Fruit fly (Drosophila melanogaster) whole organism, wandering third instar larva: ENCODE data around the gene CG17996.
A peak's percentile ranks its signal among the peaks of the same experiment; 100 is the strongest.

Experiments used
- Abd-B ChIP-seq: fragments of >200 bp; optimal IDR thresholded peaks from 2 replicates; lab custom pipeline; 2017; ENCODE audit warnings: missing biosample characterization, missing genetic modification characterization
- CG32264 ChIP-seq: fragments of 200-800 bp; sonication (Bioruptor generic); optimal IDR thresholded peaks from 2 replicates; lab custom pipeline; 2016; ENCODE audit warnings: missing biosample characterization, missing genetic modification characterization
- CG9705 ChIP-seq: fragments of 200-800 bp; sonication (Bioruptor generic); optimal IDR thresholded peaks from 2 replicates; lab custom pipeline; 2018; ENCODE audit warnings: missing biosample characterization, mild to moderate bottlenecking, missing genetic modification characterization
- CrebA ChIP-seq: fragments of 200-800 bp; sonication (Bioruptor generic); optimal IDR thresholded peaks from 2 replicates; lab custom pipeline; 2016; ENCODE audit warnings: missing biosample characterization, mild to moderate bottlenecking, missing genetic modification characterization, borderline replicate concordance
- Dfd ChIP-seq: fragments of >200 bp; optimal IDR thresholded peaks from 2 replicates; lab custom pipeline; 2017; ENCODE audit warnings: missing biosample characterization, missing genetic modification characterization
- Dif ChIP-seq: fragments of 200-275, 200-300 bp; sonication (Bioruptor generic); optimal IDR thresholded peaks from 2 replicates; lab custom pipeline; 2018; ENCODE audit warnings: missing biosample characterization, missing genetic modification characterization; ENCODE audit not compliant: partially characterized antibody
- GATAd ChIP-seq: sonication (Bioruptor generic); optimal IDR thresholded peaks from 2 replicates; lab custom pipeline; 2016; ENCODE audit warnings: missing biosample characterization, missing genetic modification characterization
- HLH106 ChIP-seq: fragments of 200-800 bp; optimal IDR thresholded peaks from 3 replicates; lab custom pipeline; 2019; ENCODE audit warnings: missing biosample characterization, mild to moderate bottlenecking, missing genetic modification characterization, moderate library complexity
- Hnf4 ChIP-seq: fragments of 200-800 bp; sonication (Bioruptor generic); optimal IDR thresholded peaks from 2 replicates; lab custom pipeline; 2016; ENCODE audit warnings: missing biosample characterization, mild to moderate bottlenecking, missing genetic modification characterization
- Hr78 ChIP-seq: fragments of >200 bp; optimal IDR thresholded peaks from 2 replicates; lab custom pipeline; 2017; ENCODE audit warnings: missing biosample characterization, missing genetic modification characterization
- Hr83 ChIP-seq: fragments of 200-300 bp; sonication (Bioruptor generic); optimal IDR thresholded peaks from 2 replicates; lab custom pipeline; 2016; ENCODE audit warnings: missing biosample characterization, mild to moderate bottlenecking, missing genetic modification characterization, moderate library complexity; ENCODE audit not compliant: poor library complexity, severe bottlenecking
- Jra ChIP-seq: sonication (Bioruptor generic); optimal IDR thresholded peaks from 2 replicates; lab custom pipeline; 2016; ENCODE audit warnings: missing biosample characterization, missing genetic modification characterization
- Myc ChIP-seq: fragments of >200 bp; optimal IDR thresholded peaks from 2 replicates; lab custom pipeline; 2017
- N ChIP-seq: fragments of >200 bp; optimal IDR thresholded peaks from 2 replicates; lab custom pipeline; 2018; ENCODE audit warnings: missing biosample characterization, missing external identifiers, missing genetic modification characterization
- OdsH ChIP-seq: fragments of 200-800 bp; sonication (Bioruptor generic); optimal IDR thresholded peaks from 2 replicates; lab custom pipeline; 2016; ENCODE audit warnings: missing biosample characterization, mild to moderate bottlenecking, missing genetic modification characterization
- Rel ChIP-seq, 2 experiments: fragments of 200-800 bp; sonication (Bioruptor generic) in 1 of 2; optimal IDR thresholded peaks; 2 replicates in 1 of 2; 3 replicates in 1 of 2; lab custom pipeline; 2016 to 2019; ENCODE audit warnings: mild to moderate bottlenecking in 2 of 2, missing biosample characterization in 2 of 2, missing genetic modification characterization in 2 of 2, moderate library complexity in 1 of 2
- Sp1 ChIP-seq: fragments of 200-800 bp; sonication (Bioruptor generic); optimal IDR thresholded peaks from 3 replicates; lab custom pipeline; 2019; ENCODE audit warnings: missing biosample characterization, mild to moderate bottlenecking, missing genetic modification characterization, moderate library complexity
- Vsx2 ChIP-seq: fragments of 200-300, 225-300 bp; sonication (Bioruptor generic); optimal IDR thresholded peaks from 2 replicates; lab custom pipeline; 2018; ENCODE audit warnings: missing biosample characterization, missing genetic modification characterization; ENCODE audit not compliant: partially characterized antibody
- br ChIP-seq: fragments of 200-800 bp; sonication (Bioruptor generic); optimal IDR thresholded peaks from 2 replicates; lab custom pipeline; 2016; ENCODE audit warnings: missing biosample characterization, missing genetic modification characterization
- brk ChIP-seq: fragments of 200-800 bp; sonication (Bioruptor generic); optimal IDR thresholded peaks from 2 replicates; lab custom pipeline; 2016; ENCODE audit warnings: missing biosample characterization, mild to moderate bottlenecking, missing genetic modification characterization
- dmrt93B ChIP-seq: fragments of 200-800 bp; sonication (Bioruptor generic); optimal IDR thresholded peaks from 2 replicates; lab custom pipeline; 2018; ENCODE audit warnings: missing biosample characterization, mild to moderate bottlenecking, missing genetic modification characterization
- dsf ChIP-seq: sonication (Bioruptor generic); optimal IDR thresholded peaks from 2 replicates; lab custom pipeline; 2016; ENCODE audit warnings: missing biosample characterization, missing genetic modification characterization, borderline replicate concordance
- ey ChIP-seq: fragments of 200-800 bp; sonication (Bioruptor generic); optimal IDR thresholded peaks from 2 replicates; lab custom pipeline; 2016; ENCODE audit warnings: missing biosample characterization, missing genetic modification characterization
- foxo ChIP-seq, 2 experiments: fragments of 200-800 bp; sonication (Bioruptor generic); optimal IDR thresholded peaks; 2 replicates in 1 of 2; 3 replicates in 1 of 2; lab custom pipeline; 2016 to 2017; ENCODE audit warnings: missing biosample characterization in 2 of 2, missing genetic modification characterization in 2 of 2
- fru ChIP-seq: fragments of 200-800 bp; sonication (Bioruptor generic); optimal IDR thresholded peaks from 3 replicates; lab custom pipeline; 2016; ENCODE audit warnings: missing biosample characterization, mild to moderate bottlenecking, missing genetic modification characterization
- h ChIP-seq: fragments of 200-800 bp; sonication (Bioruptor generic); optimal IDR thresholded peaks from 3 replicates; lab custom pipeline; 2016; ENCODE audit warnings: missing biosample characterization, mild to moderate bottlenecking, missing genetic modification characterization
- jim ChIP-seq: fragments of 175-275, 200-325 bp; sonication (Bioruptor generic); optimal IDR thresholded peaks from 2 replicates; lab custom pipeline; 2016; ENCODE audit warnings: missing biosample characterization, mild to moderate bottlenecking, missing genetic modification characterization
- lola ChIP-seq: fragments of >200 bp; optimal IDR thresholded peaks from 2 replicates; lab custom pipeline; 2017; ENCODE audit warnings: missing biosample characterization, missing genetic modification characterization
- pan ChIP-seq: fragments of >200 bp; optimal IDR thresholded peaks from 2 replicates; lab custom pipeline; 2017
- psq ChIP-seq: fragments of 200-800 bp; sonication (Bioruptor generic); optimal IDR thresholded peaks from 3 replicates; lab custom pipeline; 2017; ENCODE audit warnings: missing biosample characterization, mild to moderate bottlenecking, missing genetic modification characterization, moderate library complexity
- rgr ChIP-seq: fragments of 200-800 bp; sonication (Bioruptor generic); optimal IDR thresholded peaks from 3 replicates; lab custom pipeline; 2016; ENCODE audit warnings: missing biosample characterization, mild to moderate bottlenecking, missing genetic modification characterization
- sv ChIP-seq: fragments of 200-800 bp; sonication (Bioruptor generic); optimal IDR thresholded peaks from 3 replicates; lab custom pipeline; 2016; ENCODE audit warnings: missing biosample characterization, missing genetic modification characterization
- usp ChIP-seq: fragments of >200 bp; optimal IDR thresholded peaks from 2 replicates; lab custom pipeline; 2017; ENCODE audit warnings: missing biosample characterization, missing genetic modification characterization
- woc ChIP-seq: sonication (Bioruptor generic); optimal IDR thresholded peaks from 2 replicates; lab custom pipeline; 2016; ENCODE audit warnings: missing biosample characterization, mild to moderate bottlenecking, missing genetic modification characterization

CG17996 gene

DNA sequence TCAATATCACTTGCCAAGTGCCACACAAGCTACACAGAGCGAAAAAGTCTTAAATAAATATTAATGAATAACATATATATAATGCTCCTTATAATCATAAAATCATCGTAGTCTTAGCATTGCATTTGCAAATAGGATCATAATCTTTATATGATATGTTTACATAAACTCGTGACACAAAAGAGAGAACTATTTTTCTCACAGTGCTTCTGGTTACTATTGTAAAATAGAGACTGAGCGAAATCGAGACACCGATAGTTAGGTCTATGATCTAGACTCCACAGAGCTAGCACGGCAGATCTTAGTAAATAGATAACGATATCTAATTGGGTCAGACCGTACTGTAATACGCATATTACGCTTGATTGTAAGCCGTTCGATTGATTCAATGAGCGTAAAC is 21.1 kb downstream of the CG17996 start:
- TF ChIP-seq CG32264 (GFP tag; lab: Kevin White, UChicago) (no peak), rgr (GFP tag; lab: Kevin White, UChicago) (no peak), jim (no peak), Hr83 (no peak), pan (lab: Kevin White, UChicago) (no peak), Rel (GFP tag; optimal IDR thresholded peaks at IDR 0.05; lab: Kevin White, UChicago) (no peak), Rel (tag; optimal IDR thresholded peaks at IDR 0.05; lab: Kevin White, UChicago) (no peak), usp (GFP tag; lab: Kevin White, UChicago) (no peak), Hnf4 (GFP tag; lab: Kevin White, UChicago) (no peak)
- TF ChIP-seq, all 38 proteins: peak for 0

DNA sequence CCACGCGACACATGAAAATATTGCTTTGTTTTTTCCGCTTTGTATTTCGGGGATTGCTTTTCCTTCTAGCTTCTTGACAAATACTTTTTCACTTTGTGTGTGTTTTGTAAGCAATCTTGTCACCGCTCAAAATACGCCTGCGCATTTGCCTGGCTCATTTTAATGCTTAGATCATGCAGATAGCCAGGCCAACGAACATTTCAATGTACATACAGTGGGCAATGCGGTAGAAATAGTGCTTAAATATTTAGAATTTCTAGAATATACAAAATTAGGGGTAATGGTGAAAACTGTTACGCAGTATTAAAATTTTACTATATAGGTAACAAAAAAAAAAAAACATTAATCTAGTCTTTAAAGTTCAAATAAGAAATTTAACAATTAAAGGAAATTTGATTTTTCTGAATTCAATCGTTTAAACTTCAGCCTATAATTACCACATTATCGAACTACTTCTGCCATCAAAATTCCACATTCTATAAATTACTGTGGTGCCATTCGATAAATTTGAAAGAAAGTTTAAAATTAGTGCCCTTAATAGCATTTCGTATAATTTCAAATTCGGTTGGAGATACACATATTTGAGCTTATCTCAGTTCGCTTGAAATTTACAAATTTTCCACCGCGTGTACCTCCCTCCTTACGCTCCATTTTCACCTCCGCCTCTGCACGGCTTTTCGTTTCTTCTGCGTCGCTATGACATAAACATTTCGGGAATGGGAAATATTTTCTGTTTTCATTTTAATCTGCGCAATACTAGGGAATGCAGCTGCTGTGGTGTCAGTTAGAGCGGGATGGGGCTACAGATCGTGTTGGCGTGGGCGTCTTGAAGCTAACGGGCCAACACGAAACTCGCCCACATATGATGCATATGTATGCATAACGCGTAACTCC is 23.7 kb downstream of the CG17996 start:
- TF ChIP-seq Myc (lab: Kevin White, UChicago) (no peak), h (GFP tag; lab: Kevin White, UChicago) (no peak), usp (GFP tag; lab: Kevin White, UChicago) (no peak), Abd-B (no peak), jim (no peak), ey (no peak), woc (no peak)

DNA sequence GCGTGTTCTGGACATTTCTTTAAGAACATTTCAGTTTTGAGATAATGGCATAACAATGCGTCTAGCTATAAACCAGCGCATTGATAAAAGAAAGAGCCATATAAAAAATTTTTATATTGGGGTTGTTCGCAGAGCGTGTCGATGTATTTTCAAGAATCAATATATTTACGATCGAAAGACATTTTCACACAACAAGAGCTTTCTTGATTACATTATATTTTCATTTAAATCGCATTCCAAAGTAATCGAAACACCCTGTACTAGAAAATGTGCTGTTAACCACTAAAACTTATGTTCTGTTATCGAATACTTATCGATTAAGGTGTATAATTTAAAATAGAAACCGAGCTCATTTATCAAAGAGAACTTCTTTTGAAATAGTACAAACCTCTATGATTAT is 27.1 kb downstream of the CG17996 start:
- TF ChIP-seq sv (peak; percentile 26), N (GFP tag; lab: Kevin White, UChicago) (no peak), GATAd (GFP tag; lab: Kevin White, UChicago) (no peak), br (GFP tag; lab: Kevin White, UChicago) (peak; percentile 6), fru (peak; percentile 8), CG32264 (GFP tag; lab: Kevin White, UChicago) (no peak), h (GFP tag; lab: Kevin White, UChicago) (peak; percentile 22), Hnf4 (GFP tag; lab: Kevin White, UChicago) (peak; percentile 20), rgr (GFP tag; lab: Kevin White, UChicago) (peak; percentile 48), Myc (lab: Kevin White, UChicago) (no peak), OdsH (GFP tag; lab: Kevin White, UChicago) (peak; percentile 1), ey (peak; percentile 21)
- TF ChIP-seq, all 38 proteins: peak for 8

DNA sequence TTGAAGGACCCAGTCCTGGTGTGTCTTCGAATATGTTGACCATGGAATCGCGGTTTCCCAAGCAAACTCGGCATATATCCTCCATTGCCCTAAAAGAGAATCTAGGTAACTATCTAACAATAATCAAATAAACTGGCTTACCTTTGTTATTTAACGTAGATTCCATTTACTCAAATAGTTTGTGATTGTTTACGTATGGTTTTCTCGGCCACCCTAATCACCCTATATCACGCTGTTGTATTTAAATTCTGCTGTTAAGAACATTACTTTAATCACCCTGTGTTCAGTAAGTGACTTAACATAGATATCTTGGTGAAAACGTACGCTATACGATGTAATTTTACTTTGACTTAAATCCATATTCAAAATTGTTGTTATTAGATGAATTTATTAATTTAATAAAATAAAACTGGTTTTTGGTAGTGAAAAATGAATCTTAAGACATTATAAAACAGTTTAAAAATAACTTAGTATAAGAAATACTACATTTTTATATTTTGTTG is 27.8 kb downstream of the CG17996 start:
- TF ChIP-seq psq (no peak), rgr (GFP tag; lab: Kevin White, UChicago) (no peak), CG9705 (no peak), HLH106 (tag; lab: Kevin White, UChicago) (no peak), dsf (GFP tag; lab: Kevin White, UChicago) (no peak), foxo (GFP tag; optimal IDR thresholded peaks at IDR 0.05; lab: Kevin White, UChicago) (no peak), Hnf4 (GFP tag; lab: Kevin White, UChicago) (peak; percentile 21), ey (no peak)

DNA sequence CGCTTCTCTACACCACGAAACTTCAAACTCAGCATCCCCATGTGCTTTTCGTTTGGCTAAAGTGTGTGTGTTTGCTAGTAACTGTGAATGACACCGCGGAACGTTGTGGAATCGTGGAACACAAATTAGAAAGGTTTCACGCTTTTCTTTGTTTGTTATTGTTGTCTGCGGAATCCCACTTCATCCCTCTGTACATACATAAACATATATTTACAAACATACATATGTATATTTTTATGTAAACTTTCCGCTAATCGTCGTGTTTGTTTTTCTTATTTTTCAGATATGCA is 40.3 kb downstream of the CG17996 start:
- TF ChIP-seq HLH106 (tag; lab: Kevin White, UChicago) (no peak), foxo (GFP tag; optimal IDR thresholded peaks at IDR 0.05; lab: Kevin White, UChicago) (no peak), Jra (GFP tag; lab: Kevin White, UChicago) (no peak), ey (no peak), lola (GFP tag; lab: Kevin White, UChicago) (no peak), Hr83 (no peak), pan (lab: Kevin White, UChicago) (no peak), dsf (GFP tag; lab: Kevin White, UChicago) (no peak)

DNA sequence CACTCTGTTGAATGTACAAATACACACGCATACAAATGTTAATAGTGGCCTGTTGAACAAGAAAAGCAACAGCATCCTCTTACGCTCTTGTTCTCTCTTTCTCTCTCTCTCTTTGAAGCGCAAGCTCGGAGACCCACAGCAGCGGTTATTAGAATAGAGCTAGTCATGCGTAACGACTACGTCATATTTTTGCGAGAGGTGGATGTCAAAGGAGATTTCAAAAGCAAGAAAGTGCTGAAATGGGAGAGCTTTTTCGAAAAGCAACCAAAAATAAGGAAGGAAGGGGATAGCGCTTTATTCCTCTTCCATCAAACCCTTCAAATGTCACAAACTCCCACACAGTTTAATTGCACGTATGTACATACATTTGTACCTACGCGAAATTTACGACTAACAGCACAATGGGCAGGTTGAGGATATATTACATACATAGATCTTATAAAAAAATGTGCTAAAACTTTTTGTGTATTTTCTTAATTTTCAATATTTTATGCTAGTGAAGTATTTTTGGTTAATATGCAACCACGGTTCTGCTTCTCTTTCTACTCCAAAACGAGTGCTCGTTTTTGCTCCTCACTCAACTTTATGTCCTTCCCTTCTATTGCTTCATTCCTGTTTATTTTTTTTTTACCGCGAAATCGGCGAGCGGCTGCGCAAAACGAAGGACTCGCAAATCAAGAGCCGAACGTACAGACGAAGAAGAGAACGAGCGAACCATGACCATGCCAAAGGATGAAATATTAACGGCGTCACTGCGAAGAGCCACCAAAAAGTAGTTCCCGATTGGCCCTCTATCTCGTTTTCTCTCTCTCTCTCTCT is 40.8 kb downstream of the CG17996 start:
- TF ChIP-seq Vsx2 (GFP tag; lab: Kevin White, UChicago) (no peak), Rel (GFP tag; optimal IDR thresholded peaks at IDR 0.05; lab: Kevin White, UChicago) (peak; percentile 51), Rel (tag; optimal IDR thresholded peaks at IDR 0.05; lab: Kevin White, UChicago) (no peak), usp (GFP tag; lab: Kevin White, UChicago) (no peak), GATAd (GFP tag; lab: Kevin White, UChicago) (no peak), brk (GFP tag; lab: Kevin White, UChicago) (no peak), Hnf4 (GFP tag; lab: Kevin White, UChicago) (peak; percentile 30), dsf (GFP tag; lab: Kevin White, UChicago) (no peak), dmrt93B (GFP tag; lab: Kevin White, UChicago) (no peak), HLH106 (tag; lab: Kevin White, UChicago) (no peak), Hr78 (no peak), CG9705 (no peak), jim (no peak), Sp1 (peak; percentile 4), Dfd (GFP tag; lab: Kevin White, UChicago) (no peak), CrebA (GFP tag; lab: Kevin White, UChicago) (no peak), lola (GFP tag; lab: Kevin White, UChicago) (no peak), Hr83 (no peak), Dif (GFP tag; lab: Kevin White, UChicago) (peak; percentile 41)
